Worm (Caenorhabditis elegans): ENCODE data around the gene try-8.

try-8 gene

ce11 chrV:7437538-7437937 lies 16.6 kb downstream of the try-8 start, which contains the start of gene F25E5.9:
Gene F25E5.9 (minus strand): TSS chrV:7437919.
- TF ChIP-seq hlh-8 (tag; optimal IDR thresholded peaks at IDR 0.05), result no peak
- TF ChIP-seq ceh-22 (tag; optimal IDR thresholded peaks at IDR 0.05), result no peak

ce11 chrV:7436911-7437310 lies 17.2 kb downstream of the try-8 start:
- TF ChIP-seq sdc-2 (tag; optimal IDR thresholded peaks at IDR 0.05), result no peak
- no peak for TF ChIP-seq elt-4 (tag; optimal IDR thresholded peaks at IDR 0.05)
- no peak for TF ChIP-seq C38D4.7 (GFP tag; optimal IDR thresholded peaks at IDR 0.05)
- no peak for TF ChIP-seq pha-4 (tag; optimal IDR thresholded peaks at IDR 0.05)
- no peak for TF ChIP-seq tbx-7 (tag; optimal IDR thresholded peaks at IDR 0.05)
- no peak for TF ChIP-seq mec-3 (tag; optimal IDR thresholded peaks at IDR 0.05; ENCODE audit: borderline replicate concordance)

- TF ChIP-seq nfya-1 (tag; optimal IDR thresholded peaks at IDR 0.05) (no peak), fkh-10 (GFP tag; optimal IDR thresholded peaks at IDR 0.05) (no peak), mec-3 (tag; optimal IDR thresholded peaks at IDR 0.05; ENCODE audit: borderline replicate concordance) (no peak), fax-1 (tag; optimal IDR thresholded peaks at IDR 0.05) (no peak), nhr-11 (tag; optimal IDR thresholded peaks at IDR 0.05) (no peak), ttx-3 (tag; optimal IDR thresholded peaks at IDR 0.05) (no peak), madf-2 (tag; optimal IDR thresholded peaks at IDR 0.05) (no peak), pha-2 (tag; optimal IDR thresholded peaks at IDR 0.05) (no peak), ceh-48 (tag; optimal IDR thresholded peaks at IDR 0.05) (no peak), ztf-16 (tag; optimal IDR thresholded peaks at IDR 0.05) (no peak), ceh-2 (tag; optimal IDR thresholded peaks at IDR 0.05) (no peak), K09A11.1 (tag; optimal IDR thresholded peaks at IDR 0.05; ENCODE audit: insufficient read depth) (no peak), eyg-1 (tag; optimal IDR thresholded peaks at IDR 0.05) (no peak), ama-1 (optimal IDR thresholded peaks at IDR 0.05) (no peak), hlh-6 (tag; optimal IDR thresholded peaks at IDR 0.05) (no peak), dmd-4 (tag; optimal IDR thresholded peaks at IDR 0.05; ENCODE audit: borderline replicate concordance) (no peak), Y22D7AL.16 (tag; optimal IDR thresholded peaks at IDR 0.05) (no peak), hlh-15 (tag; optimal IDR thresholded peaks at IDR 0.05) (no peak), odd-2 (tag; optimal IDR thresholded peaks at IDR 0.05) (no peak), elt-2 (tag; optimal IDR thresholded peaks at IDR 0.05) (no peak)
Observed at ce11 chrV:7436509-7436908, 17.6 kb downstream of the try-8 start.

- TF ChIP-seq ztf-16 (tag; optimal IDR thresholded peaks at IDR 0.05), result no peak
- TF ChIP-seq hlh-13 (GFP tag; optimal IDR thresholded peaks at IDR 0.05), result no peak
- no peak for TF ChIP-seq dmd-4 (tag; optimal IDR thresholded peaks at IDR 0.05; ENCODE audit: borderline replicate concordance)
- no peak for TF ChIP-seq odd-2 (tag; optimal IDR thresholded peaks at IDR 0.05)
- TF ChIP-seq ceh-14 (tag; optimal IDR thresholded peaks at IDR 0.05), result no peak
- TF ChIP-seq gmeb-2 (tag; optimal IDR thresholded peaks at IDR 0.05), result no peak
- TF ChIP-seq lim-6 (tag; optimal IDR thresholded peaks at IDR 0.05), result no peak
- TF ChIP-seq pqm-1 (tag; optimal IDR thresholded peaks at IDR 0.05), result no peak
- no peak for TF ChIP-seq ttx-3 (tag; optimal IDR thresholded peaks at IDR 0.05)
- TF ChIP-seq ceh-48 (tag; optimal IDR thresholded peaks at IDR 0.05), result no peak
- no peak for TF ChIP-seq mec-3 (tag; optimal IDR thresholded peaks at IDR 0.05; ENCODE audit: borderline replicate concordance)
- TF ChIP-seq unc-3 (GFP tag; conservative IDR thresholded peaks at IDR 0.05), result no peak
- no peak for TF ChIP-seq unc-3 (tag; optimal IDR thresholded peaks at IDR 0.05)
- TF ChIP-seq fkh-6 (tag; optimal IDR thresholded peaks at IDR 0.05), result no peak
- no peak for TF ChIP-seq fax-1 (tag; optimal IDR thresholded peaks at IDR 0.05)
- no peak for TF ChIP-seq sdc-2 (tag; optimal IDR thresholded peaks at IDR 0.05)
- TF ChIP-seq ceh-45 (GFP tag; IDR thresholded peaks at IDR 0.05), result no peak
Observed at ce11 chrV:7435376-7436204, 18.5 kb downstream of the try-8 start, which contains the start of the genes ddo-2 and F25E5.8. Gene ddo-2 (minus strand): TSS chrV:7435705. Gene F25E5.8 (plus strand): TSS chrV:7435930.
